Worm (Caenorhabditis elegans) whole organism, L3 larva: ENCODE results near the gene K03H6.1.

ENCODE experiments used
- R02D3.7 ChIP-seq: fragments of 150-350 bp; optimal IDR thresholded peaks from 2 replicates; lab custom pipeline; 2014; ENCODE audit warnings: missing biosample characterization, missing genetic modification characterization
- ama-1 ChIP-seq: fragments of 150-350 bp; optimal IDR thresholded peaks from 2 replicates; lab custom pipeline; 2018
- egl-27 ChIP-seq: sonication (generic microtip); optimal IDR thresholded peaks from 4 replicates; lab custom pipeline; 2017; ENCODE audit warnings: missing biosample characterization, missing genetic modification reagents, missing genetic modification characterization
- eor-1 ChIP-seq, 2 experiments: fragments of 150-350 bp; optimal IDR thresholded peaks; 2 replicates each; lab custom pipeline; 2014 to 2018; ENCODE audit warnings: missing biosample characterization in 2 of 2, missing genetic modification characterization in 2 of 2
- nhr-237 ChIP-seq: fragments of 150-350 bp; optimal IDR thresholded peaks from 2 replicates; lab custom pipeline; 2014; ENCODE audit warnings: missing biosample characterization, missing genetic modification characterization
- skn-1 ChIP-seq: fragments of 150-350 bp; optimal IDR thresholded peaks from 2 replicates; lab custom pipeline; 2014; ENCODE audit warnings: missing biosample characterization, missing genetic modification characterization
- zag-1 ChIP-seq: fragments of 150-350 bp; optimal IDR thresholded peaks from 2 replicates; lab custom pipeline; 2014; ENCODE audit warnings: missing biosample characterization, missing genetic modification characterization
- ztf-11 ChIP-seq: fragments of 150-350 bp; optimal IDR thresholded peaks from 2 replicates; lab custom pipeline; 2014; ENCODE audit warnings: missing biosample characterization, missing genetic modification characterization

DNA sequence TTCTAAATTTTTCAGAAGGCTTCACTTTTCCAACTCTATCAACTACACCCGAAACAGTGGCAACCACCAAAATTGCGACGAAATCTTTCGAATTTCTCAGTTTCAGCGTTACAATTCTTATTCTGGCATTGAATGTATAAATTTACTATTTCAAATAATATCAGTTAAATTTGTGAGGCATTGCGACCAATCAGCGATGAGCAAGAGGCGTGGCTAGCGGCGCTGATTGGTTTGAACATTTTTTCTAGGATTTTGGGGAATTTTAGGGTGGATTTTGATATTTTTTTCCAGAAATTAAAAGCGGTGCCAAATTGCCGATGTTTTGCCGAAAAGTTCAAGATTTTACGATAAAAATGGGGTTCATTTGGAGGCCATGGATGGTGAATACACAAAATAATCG is 44.1 kb downstream of the K03H6.1 start:
- TF ChIP-seq ztf-11 (tag; lab: Kevin White, UChicago) (no peak), nhr-237 (tag; lab: Kevin White, UChicago) (no peak), eor-1 (tag; optimal IDR thresholded peaks at IDR 0.05; lab: Kevin White, UChicago) (no peak), skn-1 (no peak), zag-1 (tag; lab: Kevin White, UChicago) (no peak), egl-27 (no peak), ama-1 (lab: Kevin White, UChicago) (no peak), R02D3.7 (no peak)
